Worm (Caenorhabditis elegans): ENCODE data around the gene ceh-21.

The ceh-21 gene

ce11 chrX:1852636-1853035 lies at the start of gene ceh-21:
Gene ceh-21, minus strand, starts transcription at chrX:1852736.
- TF ChIP-seq W03F9.2 (tag; optimal IDR thresholded peaks at IDR 0.05) (no peak), dao-5 (tag; optimal IDR thresholded peaks at IDR 0.05) (no peak), him-1 (tag; optimal IDR thresholded peaks at IDR 0.05) (no peak)

- no peak for TF ChIP-seq him-1 (tag; optimal IDR thresholded peaks at IDR 0.05)
- no peak for TF ChIP-seq W03F9.2 (tag; optimal IDR thresholded peaks at IDR 0.05)
- TF ChIP-seq dao-5 (tag; optimal IDR thresholded peaks at IDR 0.05) = no peak
These were observed 48.9 kb upstream of the ceh-21 start for ce11 chrX:1901480-1901879.

ce11 chrX:1897243-1897642 lies 44.7 kb upstream of the ceh-21 start, which contains the start of gene B0294.1:
Gene B0294.1, minus strand, starts transcription at chrX:1897343.
- TF ChIP-seq him-1 (tag; optimal IDR thresholded peaks at IDR 0.05) (no peak), W03F9.2 (tag; optimal IDR thresholded peaks at IDR 0.05) (no peak), dao-5 (tag; optimal IDR thresholded peaks at IDR 0.05) (no peak)

- TF ChIP-seq W03F9.2 (tag; optimal IDR thresholded peaks at IDR 0.05) (no peak), dao-5 (tag; optimal IDR thresholded peaks at IDR 0.05) (no peak), him-1 (tag; optimal IDR thresholded peaks at IDR 0.05) (no peak)
These were observed 39.4 kb upstream of the ceh-21 start, which contains the start of gene B0294.3 for ce11 chrX:1891887-1892286. Gene B0294.3, plus strand, starts transcription at chrX:1892187.

ce11 chrX:1890817-1891216 lies 38.3 kb upstream of the ceh-21 start:
- TF ChIP-seq W03F9.2 (tag; optimal IDR thresholded peaks at IDR 0.05) (no peak), dao-5 (tag; optimal IDR thresholded peaks at IDR 0.05) (no peak), him-1 (tag; optimal IDR thresholded peaks at IDR 0.05) (no peak)

ce11 chrX:1888445-1889035 lies 36.0 kb upstream of the ceh-21 start:
- TF ChIP-seq him-1 (tag; optimal IDR thresholded peaks at IDR 0.05) (peak; percentile 54), W03F9.2 (tag; optimal IDR thresholded peaks at IDR 0.05) (no peak)

ce11 chrX:1880665-1881064 lies 28.1 kb upstream of the ceh-21 start:
- TF ChIP-seq W03F9.2 (tag; optimal IDR thresholded peaks at IDR 0.05) = no peak
- peak; percentile 8 for TF ChIP-seq dao-5 (tag; optimal IDR thresholded peaks at IDR 0.05)
- peak; percentile 23 for TF ChIP-seq him-1 (tag; optimal IDR thresholded peaks at IDR 0.05)

ce11 chrX:1870991-1871390 lies 18.5 kb upstream of the ceh-21 start:
- TF ChIP-seq dao-5 (tag; optimal IDR thresholded peaks at IDR 0.05) = no peak
- TF ChIP-seq W03F9.2 (tag; optimal IDR thresholded peaks at IDR 0.05) = no peak
- no peak for TF ChIP-seq him-1 (tag; optimal IDR thresholded peaks at IDR 0.05)

- TF ChIP-seq him-1 (tag; optimal IDR thresholded peaks at IDR 0.05) = no peak
These were observed 12.4 kb upstream of the ceh-21 start, which contains the start of gene tbx-41 for ce11 chrX:1864946-1865345. Gene tbx-41, plus strand, starts transcription at chrX:1865246.

- TF ChIP-seq W03F9.2 (tag; optimal IDR thresholded peaks at IDR 0.05) = no peak
- no peak for TF ChIP-seq dao-5 (tag; optimal IDR thresholded peaks at IDR 0.05)
- TF ChIP-seq him-1 (tag; optimal IDR thresholded peaks at IDR 0.05) = no peak
These were observed 7.9 kb upstream of the ceh-21 start, which contains the start of gene T26C11.8 for ce11 chrX:1860422-1860821. Gene T26C11.8, plus strand, starts transcription at chrX:1860722.

ce11 chrX:1858616-1859015 lies 6.1 kb upstream of the ceh-21 start:
- TF ChIP-seq dao-5 (tag; optimal IDR thresholded peaks at IDR 0.05) (peak; percentile 8), him-1 (tag; optimal IDR thresholded peaks at IDR 0.05) (no peak)

ce11 chrX:1857777-1858176 lies 5.2 kb upstream of the ceh-21 start:
- TF ChIP-seq dao-5 (tag; optimal IDR thresholded peaks at IDR 0.05) (no peak), W03F9.2 (tag; optimal IDR thresholded peaks at IDR 0.05) (no peak), him-1 (tag; optimal IDR thresholded peaks at IDR 0.05) (no peak)

ce11 chrX:1856160-1856559 lies 3.6 kb upstream of the ceh-21 start, which contains the start of gene ceh-39:
Gene ceh-39, minus strand, starts transcription at chrX:1856172.
- no peak for TF ChIP-seq W03F9.2 (tag; optimal IDR thresholded peaks at IDR 0.05)
- TF ChIP-seq dao-5 (tag; optimal IDR thresholded peaks at IDR 0.05) = no peak
- no peak for TF ChIP-seq him-1 (tag; optimal IDR thresholded peaks at IDR 0.05)

ce11 chrX:1853596-1853995 lies 1.1 kb upstream of the ceh-21 start, which contains the start of gene T26C11.9:
Gene T26C11.9, minus strand, starts transcription at chrX:1853849.
- TF ChIP-seq dao-5 (tag; optimal IDR thresholded peaks at IDR 0.05) = no peak
- no peak for TF ChIP-seq him-1 (tag; optimal IDR thresholded peaks at IDR 0.05)
- TF ChIP-seq W03F9.2 (tag; optimal IDR thresholded peaks at IDR 0.05) = no peak

- TF ChIP-seq W03F9.2 (tag; optimal IDR thresholded peaks at IDR 0.05) = no peak
- no peak for TF ChIP-seq him-1 (tag; optimal IDR thresholded peaks at IDR 0.05)
- TF ChIP-seq dao-5 (tag; optimal IDR thresholded peaks at IDR 0.05) = no peak
These were observed 2.0 kb downstream of the ceh-21 start for ce11 chrX:1850525-1850924.

Measured in whole organism, L4/young adult.